Fruit fly (Drosophila melanogaster) whole organism, prepupa: ENCODE data around the gene Nedd4.

Source experiments
- CG11902 ChIP-seq: fragments of 200-800 bp; sonication (Bioruptor generic); optimal IDR thresholded peaks from 3 replicates; lab custom pipeline; 2016; ENCODE audit warnings: missing biosample characterization, missing genetic modification characterization
- CG1621 ChIP-seq: fragments of 200-800 bp; sonication (Bioruptor generic); optimal IDR thresholded peaks from 3 replicates; lab custom pipeline; 2018; ENCODE audit warnings: missing biosample characterization, mild to moderate bottlenecking, missing genetic modification characterization
- CG31627 ChIP-seq: fragments of 200-800 bp; sonication (Bioruptor generic); optimal IDR thresholded peaks from 3 replicates; lab custom pipeline; 2016; ENCODE audit warnings: missing biosample characterization, missing genetic modification characterization
- CG6808 ChIP-seq: fragments of 200-800 bp; sonication (Bioruptor generic); optimal IDR thresholded peaks from 3 replicates; lab custom pipeline; 2017; ENCODE audit warnings: missing biosample characterization, missing genetic modification characterization, mild to moderate bottlenecking, moderate library complexity, missing genetic modification reagents
- CG8632 ChIP-seq: fragments of 200-800 bp; sonication (Bioruptor generic); optimal IDR thresholded peaks from 3 replicates; lab custom pipeline; 2016; ENCODE audit warnings: missing biosample characterization, missing genetic modification characterization
- Eip78C ChIP-seq: fragments of 200-800 bp; sonication (Bioruptor generic); peaks from one replicate; lab custom pipeline; 2016; ENCODE audit warnings: missing biosample characterization, missing genetic modification characterization
- Smox ChIP-seq: fragments of 200-800 bp; sonication (Bioruptor generic); optimal IDR thresholded peaks from 3 replicates; lab custom pipeline; 2016; ENCODE audit warnings: missing biosample characterization, missing genetic modification characterization
- Sox102F ChIP-seq: fragments of 200-800 bp; sonication (Bioruptor generic); optimal IDR thresholded peaks from 2 replicates; lab custom pipeline; 2016; ENCODE audit warnings: missing biosample characterization, mild to moderate bottlenecking, missing genetic modification characterization
- Sox14 ChIP-seq: fragments of 200-800 bp; sonication (Bioruptor generic); optimal IDR thresholded peaks from 3 replicates; lab custom pipeline; 2016; ENCODE audit warnings: missing biosample characterization, missing genetic modification characterization
- achi ChIP-seq: fragments of 200-800 bp; sonication (Bioruptor generic); optimal IDR thresholded peaks from 3 replicates; lab custom pipeline; 2016; ENCODE audit warnings: missing biosample characterization, missing genetic modification characterization
- acj6 ChIP-seq: fragments of 200-800 bp; sonication (Bioruptor generic); optimal IDR thresholded peaks from 3 replicates; lab custom pipeline; 2016; ENCODE audit warnings: missing biosample characterization, missing genetic modification characterization
- cyc ChIP-seq: fragments of 200-800 bp; sonication (Bioruptor generic); optimal IDR thresholded peaks from 3 replicates; lab custom pipeline; 2016; ENCODE audit warnings: missing biosample characterization, missing genetic modification characterization
- eg ChIP-seq: fragments of 200-800 bp; sonication (Bioruptor generic); IDR thresholded peaks from 3 replicates; pipeline ENCODE4 v1.3.6; 2022; ENCODE audit warnings: missing biosample characterization, missing genetic modification characterization
- fkh ChIP-seq: fragments of 200-800 bp; sonication (Bioruptor generic); optimal IDR thresholded peaks from 3 replicates; lab custom pipeline; 2017; ENCODE audit warnings: missing biosample characterization, mild to moderate bottlenecking, missing genetic modification characterization, moderate library complexity
- net ChIP-seq: fragments of 200-800 bp; sonication (Bioruptor generic); optimal IDR thresholded peaks from 3 replicates; lab custom pipeline; 2016; ENCODE audit warnings: missing biosample characterization, missing genetic modification characterization

The Nedd4 gene

DNA sequence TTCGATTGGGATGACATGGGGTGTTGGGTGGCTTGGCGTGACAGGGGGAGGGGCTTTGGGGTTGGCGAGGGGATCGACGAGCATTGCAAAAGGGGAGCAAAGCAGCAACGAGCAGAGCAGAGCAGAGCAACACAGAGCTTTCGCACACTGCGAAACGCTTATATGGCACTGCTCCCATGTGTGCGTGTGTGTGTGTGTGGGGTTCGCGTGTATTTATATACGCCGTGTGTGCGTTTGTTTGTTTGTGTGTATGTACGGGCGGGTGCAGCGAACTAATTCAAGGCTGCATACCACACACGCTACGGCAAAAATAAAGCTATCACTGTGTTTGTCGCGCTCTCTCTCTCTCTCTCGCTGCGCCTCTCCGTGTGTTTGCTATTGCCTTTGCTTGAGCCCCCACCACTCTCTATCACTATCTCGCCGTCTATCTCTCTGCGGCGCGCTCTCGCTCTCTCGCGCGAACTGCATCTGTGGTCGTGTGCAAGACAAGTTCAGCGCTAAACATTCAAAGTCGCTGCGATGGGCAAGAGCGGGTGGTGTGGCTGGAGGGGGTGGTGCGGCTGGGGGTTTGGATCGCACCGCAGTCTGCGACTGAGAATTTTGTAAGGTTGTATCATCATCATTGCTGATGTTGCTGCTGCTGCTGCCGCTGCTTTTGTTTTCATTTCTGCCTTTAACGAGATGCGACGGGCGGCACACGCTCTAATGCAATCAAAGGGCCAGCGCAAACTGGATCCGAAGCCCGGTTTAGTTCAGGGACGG is 60.8 kb downstream of the Nedd4 start (continued):
- TF ChIP-seq fkh (GFP tag; lab: Kevin White, UChicago) (peak; percentile 65), net (peak; percentile 17), Sox102F (GFP tag; lab: Kevin White, UChicago) (no peak), CG8632 (GFP tag; lab: Kevin White, UChicago) (no peak), cyc (GFP tag; lab: Kevin White, UChicago) (no peak), CG6808 (GFP tag; lab: Kevin White, UChicago) (no peak), Eip78C (GFP tag; lab: Kevin White, UChicago) (no peak), Sox14 (GFP tag; lab: Kevin White, UChicago) (peak; percentile 17), acj6 (GFP tag; lab: Kevin White, UChicago) (no peak)

DNA sequence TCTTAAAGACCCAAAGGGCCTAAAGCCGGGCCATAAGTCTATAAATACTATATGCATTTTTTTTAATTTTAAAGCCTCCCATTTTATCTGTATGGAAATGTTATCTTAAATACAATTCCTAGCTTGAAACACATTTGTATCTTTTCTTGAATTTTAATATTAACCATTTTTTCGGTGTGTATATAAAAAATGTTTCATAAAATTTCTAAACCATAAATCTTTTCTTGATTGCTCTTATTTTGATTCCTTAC is 61.3 kb downstream of the Nedd4 start:
- TF ChIP-seq Eip78C (GFP tag; lab: Kevin White, UChicago), result peak; percentile 56
- no peak for TF ChIP-seq CG11902 (GFP tag; lab: Kevin White, UChicago)
- no peak for TF ChIP-seq Smox (GFP tag; lab: Kevin White, UChicago)
- TF ChIP-seq achi (GFP tag; lab: Kevin White, UChicago), result peak; percentile 4

DNA sequence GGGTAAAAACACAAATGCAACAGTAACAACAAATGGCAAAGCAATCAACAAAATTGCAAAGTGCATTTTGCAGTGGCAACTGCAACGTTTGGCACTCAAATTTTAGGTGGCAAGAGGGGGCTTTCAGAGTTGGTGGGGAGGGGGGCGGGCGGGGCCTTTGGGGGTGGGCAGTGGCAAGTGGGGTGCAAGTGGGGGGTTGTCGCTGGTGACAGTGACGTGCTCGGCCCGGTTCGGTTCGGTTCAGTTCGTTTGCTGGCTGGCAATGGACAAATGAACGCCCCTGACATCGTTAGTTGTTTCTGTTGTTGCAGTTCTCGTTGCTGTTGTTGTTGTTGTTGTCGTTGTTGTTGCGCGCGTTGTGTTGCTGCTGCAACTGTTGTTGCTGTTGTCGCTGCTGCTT is 63.3 kb downstream of the Nedd4 start:
- 0 out of 3 replicates have a peak, but pooled peaks have one; percentile 32 for TF ChIP-seq eg (GFP tag; lab: Robert Waterston, UW)
- TF ChIP-seq CG31627 (GFP tag; lab: Kevin White, UChicago), result no peak

DNA sequence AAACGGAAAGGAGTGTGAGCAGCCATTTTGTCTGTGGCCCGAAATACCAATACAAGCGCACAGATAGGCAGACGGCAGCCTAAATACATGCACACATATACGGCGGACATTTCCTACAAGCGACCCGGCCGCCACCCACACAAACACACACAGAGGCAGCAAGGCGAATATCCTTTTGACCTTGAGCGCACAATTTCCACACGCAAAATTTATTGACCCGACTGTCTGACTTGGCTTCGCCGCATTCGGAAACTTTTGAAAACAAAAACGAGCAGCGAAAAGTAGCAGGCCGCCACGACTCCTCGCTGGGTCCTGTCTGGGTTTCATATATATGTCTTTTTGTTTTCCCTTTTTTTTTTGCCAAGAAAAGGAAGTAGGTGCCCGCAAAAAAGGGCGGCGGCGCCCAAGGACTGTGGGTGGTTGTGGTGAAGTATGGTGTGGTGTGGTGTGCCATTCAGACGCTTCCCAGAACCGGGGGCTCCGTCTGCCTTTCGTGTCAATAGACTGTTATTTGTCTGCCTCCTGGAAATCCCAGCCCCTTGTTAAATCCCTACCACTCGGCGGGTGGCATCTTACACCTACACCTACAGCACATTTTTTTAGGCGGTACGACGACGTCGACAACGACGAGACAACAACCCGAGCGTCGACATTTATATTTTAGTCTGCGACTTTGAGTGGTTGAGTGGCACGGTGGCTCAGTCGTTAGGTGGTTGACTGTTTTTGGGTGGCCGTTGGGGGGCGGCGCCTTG is 66.1 kb downstream of the Nedd4 start:
- TF ChIP-seq CG1621 (tag; lab: Kevin White, UChicago), result no peak
- TF ChIP-seq, all 60 proteins: peak for 0
